Worm (Caenorhabditis elegans): ENCODE data around the gene pezo-1.

pezo-1 gene

DNA sequence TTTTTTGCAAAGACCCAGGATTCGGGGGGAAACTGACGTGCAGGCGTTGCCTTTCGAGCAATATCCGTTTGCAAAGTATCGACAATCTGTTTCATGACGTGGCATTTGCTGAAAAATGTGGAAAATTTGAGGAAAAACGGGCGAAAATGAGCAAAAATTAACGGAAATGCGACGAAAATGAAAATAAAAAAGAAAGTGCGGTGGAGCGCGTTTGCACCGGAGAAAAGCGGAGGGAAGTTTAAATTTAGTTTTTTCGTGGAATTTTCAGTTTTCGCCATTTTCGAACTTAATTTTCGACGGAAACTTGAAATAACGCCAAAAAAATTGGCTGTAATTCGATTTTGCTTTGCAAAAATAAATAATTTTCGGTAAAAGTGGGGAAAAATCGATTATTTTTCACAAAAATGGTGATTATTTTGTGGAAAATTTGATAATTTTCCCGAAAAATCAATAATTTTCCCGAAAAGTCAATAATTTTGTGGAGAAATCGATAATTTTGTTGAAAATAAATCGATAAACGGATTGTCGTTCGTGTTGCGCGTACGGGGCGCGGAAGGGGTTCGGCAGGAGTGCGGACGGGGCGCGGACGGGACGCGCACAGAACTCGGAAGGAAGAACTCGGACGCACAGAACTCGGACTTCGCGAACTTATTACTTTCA lies 37.6 kb upstream of the pezo-1 start (continued):
- TF ChIP-seq zfh-2 (GFP tag; conservative IDR thresholded peaks at IDR 0.05) (peak; percentile 58; the same call in 1 of the 2 replicates), athp-1 (tag; optimal IDR thresholded peaks at IDR 0.05) (no peak), F37B4.10 (GFP tag; IDR thresholded peaks at IDR 0.05) (no peak), nfyb-1 (GFP tag; IDR thresholded peaks at IDR 0.05) (no peak)

DNA sequence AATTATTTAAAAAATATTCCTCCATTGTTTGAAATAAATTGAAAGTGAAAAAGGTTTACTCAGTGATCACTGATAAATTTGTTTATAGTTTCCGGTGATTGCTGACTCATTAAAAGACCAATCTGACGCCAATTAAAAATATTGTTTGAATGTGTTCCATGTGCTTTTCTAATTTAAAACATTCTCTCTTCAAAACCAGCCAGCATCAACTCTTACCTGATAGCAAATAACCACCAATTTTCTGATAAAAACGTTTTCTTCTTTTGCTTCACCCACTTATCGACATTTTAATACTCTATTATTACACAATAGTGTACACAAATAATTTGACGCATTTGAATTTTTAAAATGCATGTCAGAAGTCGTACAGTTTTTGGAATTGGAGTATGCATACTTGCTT lies 35.4 kb upstream of the pezo-1 start, which contains the start of gene F56D5.6:
Gene F56D5.6, plus strand, starts transcription at position 208 of the 400 bp plus-strand sequence.
- TF ChIP-seq lir-1 (GFP tag; conservative IDR thresholded peaks at IDR 0.05), result no peak
- TF ChIP-seq nhr-80 (tag; optimal IDR thresholded peaks at IDR 0.05), result peak; percentile 66

DNA sequence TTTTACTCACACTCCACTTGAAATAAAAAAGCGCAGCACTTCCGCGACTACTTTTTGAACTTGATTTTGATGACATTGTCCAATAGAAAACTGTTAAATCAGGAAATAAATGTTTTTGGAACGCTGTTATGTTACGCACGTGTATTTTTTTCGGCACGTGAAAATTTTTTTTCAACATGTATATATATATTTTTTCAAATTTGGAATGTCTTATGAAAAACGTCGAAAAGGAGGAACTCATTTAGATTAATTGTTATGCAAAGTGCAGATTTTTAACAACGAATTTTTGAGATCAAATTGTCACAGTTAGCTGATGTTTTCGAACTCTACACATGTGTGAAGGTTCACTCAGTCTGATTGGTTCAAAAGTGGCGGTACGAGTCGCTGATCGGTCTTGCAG lies 32.2 kb upstream of the pezo-1 start, which contains the start of gene F56D5.2:
Gene F56D5.2, minus strand, starts transcription at position 101 of the 400 bp plus-strand sequence.
- TF ChIP-seq hmg-1.2 (GFP tag; IDR thresholded peaks at IDR 0.05) (no peak), rcor-1 (GFP tag; IDR thresholded peaks at IDR 0.05) (no peak), tbp1 (GFP tag; optimal IDR thresholded peaks at IDR 0.05) (no peak), hlh-12 (tag; optimal IDR thresholded peaks at IDR 0.05) (no peak), ZK185.1 (tag; optimal IDR thresholded peaks at IDR 0.05; ENCODE audit: poor library complexity, severe bottlenecking) (no peak), gei-17 (GFP tag; optimal IDR thresholded peaks at IDR 0.05) (no peak)

DNA sequence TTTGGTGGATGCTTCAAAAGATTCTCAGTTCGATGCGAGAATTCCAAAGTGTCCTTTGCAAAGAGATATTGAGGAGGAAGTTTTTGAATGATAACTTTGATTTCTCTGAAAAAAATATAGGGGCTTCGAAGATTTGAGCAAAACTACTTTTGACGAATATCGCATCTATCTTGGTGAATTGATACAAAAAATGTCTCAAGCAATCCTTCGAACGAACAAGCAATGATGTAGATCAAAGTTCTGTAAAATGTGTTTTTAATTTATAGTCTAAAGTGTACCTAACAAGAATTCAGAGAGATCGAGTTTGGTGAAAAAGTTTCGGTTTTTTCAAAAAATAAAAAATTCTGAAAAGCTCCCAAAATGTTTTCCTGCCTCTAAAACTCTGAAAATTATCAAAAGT lies 31.0 kb upstream of the pezo-1 start, which contains the start of gene F56D5.3:
Gene F56D5.3, plus strand, starts transcription at position 301 of the 400 bp plus-strand sequence.
- no peak for TF ChIP-seq nhr-27 (tag; optimal IDR thresholded peaks at IDR 0.05)
- no peak for TF ChIP-seq nhr-80 (tag; optimal IDR thresholded peaks at IDR 0.05)

DNA sequence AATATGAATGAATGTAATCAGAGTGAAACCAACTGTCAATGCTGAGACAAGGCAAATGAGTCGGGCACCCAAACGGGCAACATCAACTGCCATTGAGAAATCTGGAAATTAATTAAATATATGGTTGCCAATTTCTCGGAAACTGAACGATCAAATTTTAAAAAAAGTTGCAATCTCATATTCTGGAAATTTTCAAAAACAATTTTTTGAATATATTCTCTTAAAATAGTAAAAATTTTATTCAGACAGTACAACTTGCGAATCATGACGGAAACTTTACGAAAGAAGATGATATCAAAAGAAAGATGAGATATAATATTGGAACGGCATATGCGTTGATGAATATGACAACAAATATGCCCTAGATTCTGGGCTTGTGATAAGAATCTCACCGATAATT lies 29.8 kb upstream of the pezo-1 start, which contains the start of gene col-121:
Gene col-121, minus strand, starts transcription at position 101 of the 400 bp plus-strand sequence.
- TF ChIP-seq rcor-1 (GFP tag; IDR thresholded peaks at IDR 0.05) (no peak), let-607 (tag; optimal IDR thresholded peaks at IDR 0.05) (no peak), madf-3 (GFP tag; IDR thresholded peaks at IDR 0.05) (no peak), unc-62 (GFP tag; optimal IDR thresholded peaks at IDR 0.05) (no peak), bed-1 (GFP tag; IDR thresholded peaks at IDR 0.05) (no peak)

DNA sequence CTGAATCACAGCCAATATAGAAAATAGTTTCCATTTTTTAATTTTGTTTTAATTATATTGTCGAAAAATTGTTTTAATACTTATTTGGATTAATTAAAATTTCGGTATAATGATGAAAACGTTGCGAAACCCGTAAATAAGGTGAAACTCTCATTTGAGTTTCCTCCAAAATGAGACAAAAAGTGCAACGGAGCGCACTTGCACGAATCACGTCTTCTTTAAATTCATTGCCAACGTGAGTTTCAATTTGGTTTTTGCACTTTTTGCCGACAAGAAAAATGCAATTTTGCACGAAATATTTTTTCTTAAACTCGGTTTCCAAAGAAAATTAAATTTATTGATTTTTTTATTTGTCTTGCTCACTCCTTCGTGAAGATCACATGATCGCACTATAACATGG lies 19.7 kb upstream of the pezo-1 start, which contains the start of gene daf-15:
Gene daf-15, plus strand, starts transcription at position 171 of the 400 bp plus-strand sequence.
- peak; percentile 57 for TF ChIP-seq attf-5 (GFP tag; optimal IDR thresholded peaks at IDR 0.05)
- no peak for TF ChIP-seq cebp-1 (GFP tag; IDR thresholded peaks at IDR 0.05)
- peak; percentile 79 for TF ChIP-seq cebp-1 (tag; optimal IDR thresholded peaks at IDR 0.05)
- TF ChIP-seq nfyb-1 (GFP tag; IDR thresholded peaks at IDR 0.05), result no peak
- peak; percentile 94 for TF ChIP-seq mcd-1 (GFP tag; IDR thresholded peaks at IDR 0.05)
- no peak for TF ChIP-seq tlf-1 (GFP tag; optimal IDR thresholded peaks at IDR 0.05)
- TF ChIP-seq lin-35 (GFP tag; optimal IDR thresholded peaks at IDR 0.05), result peak in 2 of 3 experiments; percentile 39 to 78
- peak; percentile 74 for TF ChIP-seq efl-1 (GFP tag; optimal IDR thresholded peaks at IDR 0.05)
- no peak for TF ChIP-seq unc-130 (GFP tag; optimal IDR thresholded peaks at IDR 0.05)
- no peak for TF ChIP-seq Y56A3A.18 (GFP tag; IDR thresholded peaks at IDR 0.05)
- TF ChIP-seq dpl-1 (GFP tag; optimal IDR thresholded peaks at IDR 0.05), result peak; percentile 52
- peak; percentile 80 for TF ChIP-seq lin-54 (GFP tag; optimal IDR thresholded peaks at IDR 0.05)
